Fruit fly (Drosophila melanogaster): ENCODE results near the gene CG12480.

dm6 chrX:14149312-14149711 is 20.1 kb upstream of the CG12480 start:
- TF ChIP-seq CG8478 (optimal IDR thresholded peaks at IDR 0.05) (no peak), CTCF (optimal IDR thresholded peaks at IDR 0.05) (no peak)

All from S2 (cell line).